Fruit fly (Drosophila melanogaster) whole organism, prepupa: ENCODE data around the gene Ser12.

Experiments
- Blimp-1 ChIP-seq: fragments of 200-800 bp; sonication (Bioruptor generic); optimal IDR thresholded peaks from 3 replicates; lab custom pipeline; 2017; ENCODE audit warnings: missing biosample characterization, missing genetic modification characterization, mild to moderate bottlenecking, moderate library complexity, missing genetic modification reagents
- CG10669 ChIP-seq: fragments of 200-800 bp; sonication (Bioruptor generic); optimal IDR thresholded peaks from 3 replicates; lab custom pipeline; 2018; ENCODE audit warnings: missing biosample characterization, mild to moderate bottlenecking, missing genetic modification characterization, moderate library complexity
- CG11294 ChIP-seq: fragments of 200-800 bp; sonication (Bioruptor generic); IDR thresholded peaks from 2 replicates; pipeline ENCODE4 v1.3.6; 2022; ENCODE audit warnings: missing biosample characterization, missing genetic modification characterization
- CG11762 ChIP-seq: fragments of 200-800 bp; sonication (Bioruptor generic); optimal IDR thresholded peaks from 3 replicates; lab custom pipeline; 2016; ENCODE audit warnings: missing biosample characterization, missing genetic modification characterization; ENCODE audit not compliant: insufficient read depth
- CG11902 ChIP-seq: fragments of 200-800 bp; sonication (Bioruptor generic); optimal IDR thresholded peaks from 3 replicates; lab custom pipeline; 2016; ENCODE audit warnings: missing biosample characterization, missing genetic modification characterization
- CG15336 ChIP-seq: fragments of 200-800 bp; sonication (Bioruptor generic); IDR thresholded peaks from 2 replicates; pipeline ENCODE4 v1.3.6; 2022; ENCODE audit warnings: missing biosample characterization, missing genetic modification characterization
- CG1621 ChIP-seq: fragments of 200-800 bp; sonication (Bioruptor generic); optimal IDR thresholded peaks from 3 replicates; lab custom pipeline; 2018; ENCODE audit warnings: missing biosample characterization, mild to moderate bottlenecking, missing genetic modification characterization
- CG16779 ChIP-seq: fragments of 200-800 bp; sonication (Bioruptor generic); optimal IDR thresholded peaks from 3 replicates; lab custom pipeline; 2017; ENCODE audit warnings: missing biosample characterization, mild to moderate bottlenecking, missing genetic modification characterization
- CG3032 ChIP-seq: fragments of 200-800 bp; optimal IDR thresholded peaks from 2 replicates; lab custom pipeline; 2019; ENCODE audit warnings: missing biosample characterization, mild to moderate bottlenecking, missing genetic modification characterization, moderate library complexity
- CG31627 ChIP-seq: fragments of 200-800 bp; sonication (Bioruptor generic); optimal IDR thresholded peaks from 3 replicates; lab custom pipeline; 2016; ENCODE audit warnings: missing biosample characterization, missing genetic modification characterization
- CG32006 ChIP-seq: fragments of 200-800 bp; sonication (Bioruptor generic); optimal IDR thresholded peaks from 3 replicates; lab custom pipeline; 2017; ENCODE audit warnings: missing biosample characterization, mild to moderate bottlenecking, missing genetic modification characterization
- CG34406 ChIP-seq: fragments of 200-800 bp; sonication (Bioruptor generic); optimal IDR thresholded peaks from 3 replicates; lab custom pipeline; 2016; ENCODE audit warnings: missing biosample characterization, missing genetic modification characterization
- CG3919 ChIP-seq: fragments of 200-800 bp; sonication (Bioruptor generic); optimal IDR thresholded peaks from 3 replicates; lab custom pipeline; 2016; ENCODE audit warnings: missing biosample characterization, missing genetic modification characterization
- CG6163 ChIP-seq: fragments of 200-800 bp; sonication (Bioruptor generic); IDR thresholded peaks from 3 replicates; pipeline ENCODE4 v1.3.6; 2022; ENCODE audit warnings: missing biosample characterization, missing genetic modification characterization
- CG6276 ChIP-seq: fragments of 200-800 bp; sonication (Bioruptor generic); optimal IDR thresholded peaks from 2 replicates; lab custom pipeline; 2017; ENCODE audit warnings: missing biosample characterization, mild to moderate bottlenecking, missing genetic modification characterization
- CG6792 ChIP-seq: fragments of 200-800 bp; sonication (Bioruptor generic); optimal IDR thresholded peaks from 3 replicates; lab custom pipeline; 2016; ENCODE audit warnings: missing biosample characterization, missing genetic modification characterization
- CG6808 ChIP-seq: fragments of 200-800 bp; sonication (Bioruptor generic); optimal IDR thresholded peaks from 3 replicates; lab custom pipeline; 2017; ENCODE audit warnings: missing biosample characterization, missing genetic modification characterization, mild to moderate bottlenecking, moderate library complexity, missing genetic modification reagents
- CG7368 ChIP-seq: fragments of 200-800 bp; sonication (Bioruptor generic); optimal IDR thresholded peaks from 3 replicates; lab custom pipeline; 2016; ENCODE audit warnings: missing biosample characterization, missing genetic modification characterization
- CG8119 ChIP-seq: fragments of 200-800 bp; sonication (Bioruptor generic); IDR thresholded peaks from 3 replicates; pipeline ENCODE4 v1.3.6; 2022; ENCODE audit warnings: missing biosample characterization, missing genetic modification characterization
- CG8319 ChIP-seq: fragments of 200-800 bp; sonication (Bioruptor generic); optimal IDR thresholded peaks from 3 replicates; lab custom pipeline; 2016; ENCODE audit warnings: missing biosample characterization, missing genetic modification characterization
- Eip78C ChIP-seq: fragments of 200-800 bp; sonication (Bioruptor generic); peaks from one replicate; lab custom pipeline; 2016; ENCODE audit warnings: missing biosample characterization, missing genetic modification characterization
- Ets21C ChIP-seq: fragments of 200-800 bp; sonication (Bioruptor generic); optimal IDR thresholded peaks from 3 replicates; lab custom pipeline; 2016; ENCODE audit warnings: missing biosample characterization, missing genetic modification characterization
- Hr38 ChIP-seq: sonication (Bioruptor generic); optimal IDR thresholded peaks from 2 replicates; lab custom pipeline; 2016; ENCODE audit warnings: missing biosample characterization, missing genetic modification characterization
- Hr39 ChIP-seq: fragments of 200-800 bp; sonication (Bioruptor generic); optimal IDR thresholded peaks from 2 replicates; lab custom pipeline; 2016; ENCODE audit warnings: missing biosample characterization, missing genetic modification characterization
- Hr4 ChIP-seq: fragments of 200-800 bp; sonication (Bioruptor generic); optimal IDR thresholded peaks from 3 replicates; lab custom pipeline; 2016; ENCODE audit warnings: missing biosample characterization, missing genetic modification characterization
- Lpt ChIP-seq: fragments of 200-800 bp; sonication (Bioruptor generic); optimal IDR thresholded peaks from 3 replicates; lab custom pipeline; 2016; ENCODE audit warnings: missing biosample characterization, missing genetic modification characterization
- Met ChIP-seq: fragments of 200-800 bp; sonication (Bioruptor generic); optimal IDR thresholded peaks from 3 replicates; lab custom pipeline; 2016; ENCODE audit warnings: missing biosample characterization, missing genetic modification characterization
- OdsH ChIP-seq: fragments of 200-800 bp; sonication (Bioruptor generic); optimal IDR thresholded peaks from 3 replicates; lab custom pipeline; 2016; ENCODE audit warnings: missing biosample characterization, missing genetic modification characterization
- Sox102F ChIP-seq: fragments of 200-800 bp; sonication (Bioruptor generic); optimal IDR thresholded peaks from 2 replicates; lab custom pipeline; 2016; ENCODE audit warnings: missing biosample characterization, mild to moderate bottlenecking, missing genetic modification characterization
- Sox14 ChIP-seq: fragments of 200-800 bp; sonication (Bioruptor generic); optimal IDR thresholded peaks from 3 replicates; lab custom pipeline; 2016; ENCODE audit warnings: missing biosample characterization, missing genetic modification characterization
- Sox15 ChIP-seq: fragments of 200-800 bp; sonication (Bioruptor generic); optimal IDR thresholded peaks from 3 replicates; lab custom pipeline; 2016; ENCODE audit warnings: missing biosample characterization, missing genetic modification characterization
- achi ChIP-seq: fragments of 200-800 bp; sonication (Bioruptor generic); optimal IDR thresholded peaks from 3 replicates; lab custom pipeline; 2016; ENCODE audit warnings: missing biosample characterization, missing genetic modification characterization
- cyc ChIP-seq: fragments of 200-800 bp; sonication (Bioruptor generic); optimal IDR thresholded peaks from 3 replicates; lab custom pipeline; 2016; ENCODE audit warnings: missing biosample characterization, missing genetic modification characterization
- dsx ChIP-seq: fragments of 200-800 bp; optimal IDR thresholded peaks from 3 replicates; lab custom pipeline; 2019; ENCODE audit warnings: missing biosample characterization, mild to moderate bottlenecking, missing genetic modification characterization, moderate library complexity; ENCODE audit not compliant: poor library complexity, severe bottlenecking
- eg ChIP-seq: fragments of 200-800 bp; sonication (Bioruptor generic); IDR thresholded peaks from 3 replicates; pipeline ENCODE4 v1.3.6; 2022; ENCODE audit warnings: missing biosample characterization, missing genetic modification characterization
- esn ChIP-seq: fragments of 200-800 bp; sonication (Bioruptor generic); optimal IDR thresholded peaks from 2 replicates; lab custom pipeline; 2016; ENCODE audit warnings: missing biosample characterization, mild to moderate bottlenecking, missing genetic modification characterization, moderate library complexity
- fd59A ChIP-seq: fragments of 200-800 bp; sonication (Bioruptor generic); optimal IDR thresholded peaks from 2 replicates; lab custom pipeline; 2017; ENCODE audit warnings: missing biosample characterization, mild to moderate bottlenecking, missing genetic modification characterization, missing genetic modification reagents
- lz ChIP-seq: fragments of 200-800 bp; sonication (Bioruptor generic); optimal IDR thresholded peaks from 3 replicates; lab custom pipeline; 2016; ENCODE audit warnings: missing biosample characterization, missing genetic modification characterization
- net ChIP-seq: fragments of 200-800 bp; sonication (Bioruptor generic); optimal IDR thresholded peaks from 3 replicates; lab custom pipeline; 2016; ENCODE audit warnings: missing biosample characterization, missing genetic modification characterization
- pdm3 ChIP-seq: fragments of 200-800 bp; sonication (Bioruptor generic); optimal IDR thresholded peaks from 3 replicates; lab custom pipeline; 2016; ENCODE audit warnings: missing biosample characterization, missing genetic modification characterization
- salr ChIP-seq, 2 experiments: fragments of 200-800 bp; sonication (Bioruptor generic); optimal IDR thresholded peaks; 3 replicates each; lab custom pipeline; 2016 to 2018; ENCODE audit warnings: missing biosample characterization in 2 of 2, missing genetic modification characterization in 2 of 2, mild to moderate bottlenecking in 1 of 2
- spab ChIP-seq: fragments of 200-800 bp; sonication (Bioruptor generic); optimal IDR thresholded peaks from 2 replicates; lab custom pipeline; 2017; ENCODE audit warnings: missing biosample characterization, mild to moderate bottlenecking, missing genetic modification characterization, missing genetic modification reagents
- ss ChIP-seq, 2 experiments: fragments of 200-800 bp; sonication (Bioruptor generic); optimal IDR thresholded peaks; 2 replicates in 1 of 2; 3 replicates in 1 of 2; lab custom pipeline; 2017 to 2018; ENCODE audit warnings: mild to moderate bottlenecking in 2 of 2, missing biosample characterization in 2 of 2, missing genetic modification characterization in 2 of 2, moderate library complexity in 1 of 2
- topi ChIP-seq: fragments of 200-800 bp; sonication (Bioruptor generic); optimal IDR thresholded peaks from 3 replicates; lab custom pipeline; 2016; ENCODE audit warnings: missing biosample characterization, missing genetic modification characterization
- vri ChIP-seq: fragments of 200-800 bp; sonication (Bioruptor generic); optimal IDR thresholded peaks from 3 replicates; lab custom pipeline; 2016; ENCODE audit warnings: missing biosample characterization, mild to moderate bottlenecking, missing genetic modification characterization

Gene Ser12

dm6 chr2L:2206066-2206465 is 45.0 kb downstream of the Ser12 start, which contains the start of gene CG31668:
TSS of gene CG31668 (minus strand) at chr2L:2206166.
- no peak for TF ChIP-seq Sox15 (GFP tag; lab: Kevin White, UChicago)
- TF ChIP-seq Sox14 (GFP tag; lab: Kevin White, UChicago), result no peak
- no peak for TF ChIP-seq CG3919
- TF ChIP-seq CG6792 (GFP tag; lab: Kevin White, UChicago), result no peak
- TF ChIP-seq CG34406 (GFP tag; lab: Kevin White, UChicago), result no peak
- TF ChIP-seq lz (GFP tag; lab: Kevin White, UChicago), result no peak
- no peak for TF ChIP-seq CG11762 (GFP tag; lab: Kevin White, UChicago)
- TF ChIP-seq CG1621 (tag; lab: Kevin White, UChicago), result no peak
- no peak for TF ChIP-seq pdm3 (GFP tag; lab: Kevin White, UChicago)
- TF ChIP-seq topi (GFP tag; lab: Kevin White, UChicago), result no peak
- TF ChIP-seq CG6808 (GFP tag; lab: Kevin White, UChicago), result no peak
- no peak for TF ChIP-seq CG7368 (GFP tag; lab: Kevin White, UChicago)
- TF ChIP-seq CG16779, result no peak
- no peak for TF ChIP-seq CG31627 (GFP tag; lab: Kevin White, UChicago)
- no peak for TF ChIP-seq Met (GFP tag; lab: Kevin White, UChicago)
- TF ChIP-seq Sox102F (GFP tag; lab: Kevin White, UChicago), result no peak

- peak; percentile 40 for TF ChIP-seq CG11762 (GFP tag; lab: Kevin White, UChicago)
- no peak for TF ChIP-seq Hr38 (GFP tag; lab: Kevin White, UChicago)
- TF ChIP-seq CG7368 (GFP tag; lab: Kevin White, UChicago), result peak; percentile 6
- TF ChIP-seq net (GFP tag; lab: Kevin White, UChicago), result peak; percentile 60
- TF ChIP-seq Sox102F (GFP tag; lab: Kevin White, UChicago), result peak; percentile 78
- TF ChIP-seq CG3032 (tag; lab: Kevin White, UChicago), result peak; percentile 45
- no peak for TF ChIP-seq cyc (GFP tag; lab: Kevin White, UChicago)
- peak; percentile 8 for TF ChIP-seq Ets21C (GFP tag; lab: Kevin White, UChicago)
- TF ChIP-seq CG6792 (GFP tag; lab: Kevin White, UChicago), result peak; percentile 45
- TF ChIP-seq eg (GFP tag; lab: Robert Waterston, UW), result no peak; the same call in 1 of the 3 replicates
- TF ChIP-seq achi (GFP tag; lab: Kevin White, UChicago), result peak; percentile 37
- peak; percentile 85 for TF ChIP-seq dsx (GFP tag; lab: Kevin White, UChicago)
- peak; percentile 59 for TF ChIP-seq CG32006 (GFP tag; lab: Kevin White, UChicago)
- TF ChIP-seq esn (GFP tag; lab: Kevin White, UChicago), result peak; percentile 18
- peak; percentile 99 for TF ChIP-seq Blimp-1 (GFP tag; lab: Kevin White, UChicago)
- TF ChIP-seq CG15336 (GFP tag; lab: Robert Waterston, UW), result peak; percentile 54
- TF ChIP-seq CG31627 (GFP tag; lab: Kevin White, UChicago), result no peak
- TF ChIP-seq CG6163 (GFP tag; lab: Robert Waterston, UW), result peak; percentile 81
- no peak for TF ChIP-seq pdm3 (GFP tag; lab: Kevin White, UChicago)
- peak; percentile 10 for TF ChIP-seq spab (GFP tag; lab: Kevin White, UChicago)
- peak; percentile 39 for TF ChIP-seq CG16779
- TF ChIP-seq CG8119, result peak; percentile 64; the same call in 1 of the 3 replicates
- no peak for TF ChIP-seq Hr39
- no peak for TF ChIP-seq Hr4
- no peak for TF ChIP-seq Sox15 (GFP tag; lab: Kevin White, UChicago)
- no peak for TF ChIP-seq CG11902 (GFP tag; lab: Kevin White, UChicago)
- TF ChIP-seq CG34406 (GFP tag; lab: Kevin White, UChicago), result no peak
- TF ChIP-seq topi (GFP tag; lab: Kevin White, UChicago), result no peak
- TF ChIP-seq Lpt, result peak; percentile 92
- TF ChIP-seq Eip78C (GFP tag; lab: Kevin White, UChicago), result peak; percentile 90
- peak; percentile 87 for TF ChIP-seq Sox14 (GFP tag; lab: Kevin White, UChicago)
- no peak for TF ChIP-seq fd59A
- TF ChIP-seq CG11294 (GFP tag; lab: Robert Waterston, UW), result peak; percentile 24; the same call in 1 of the 2 replicates
- peak; percentile 25 for TF ChIP-seq OdsH
- peak; percentile 35 to 37 for TF ChIP-seq salr (GFP tag; optimal IDR thresholded peaks at IDR 0.05; lab: Kevin White, UChicago)
- TF ChIP-seq CG6276 (GFP tag; lab: Kevin White, UChicago), result peak; percentile 62
- TF ChIP-seq ss (GFP tag; optimal IDR thresholded peaks at IDR 0.05; lab: Kevin White, UChicago), result peak; percentile 72 to 90
- TF ChIP-seq CG8319, result no peak
- peak; percentile 14 for TF ChIP-seq CG10669 (GFP tag; lab: Kevin White, UChicago)
- peak; percentile 80 for TF ChIP-seq vri
Measured at dm6 chr2L:2202853-2203717, 48.0 kb downstream of the Ser12 start.
